Fruit fly (Drosophila melanogaster) whole organism, embryonic: ENCODE measurements around the gene alpha-Est1.

Experiments
- Adf1 ChIP-seq: fragments of 200-800 bp; sonication (Bioruptor generic); IDR thresholded peaks from 2 replicates; pipeline ENCODE4 v1.3.6; 2022; ENCODE audit warnings: missing biosample characterization, missing genetic modification characterization
- CG2120 ChIP-seq: fragments of 200-800 bp; sonication (Bioruptor generic); optimal IDR thresholded peaks from 3 replicates; lab custom pipeline; 2016; ENCODE audit warnings: missing biosample characterization, missing genetic modification characterization
- CG42726 ChIP-seq: fragments of 200-800 bp; sonication (Bioruptor generic); IDR thresholded peaks from 2 replicates; pipeline ENCODE4 v1.3.6; 2022; ENCODE audit warnings: missing biosample characterization, missing genetic modification characterization; ENCODE audit not compliant: partially characterized antibody
- CG9932 ChIP-seq: fragments of 200-800 bp; sonication (Bioruptor generic); IDR thresholded peaks from 2 replicates; pipeline ENCODE4 v1.3.6; 2022; ENCODE audit warnings: missing biosample characterization, missing genetic modification characterization
- tna ChIP-seq: fragments of 200-800 bp; sonication (Bioruptor generic); IDR thresholded peaks from 2 replicates; pipeline ENCODE4 v1.3.6; 2022; ENCODE audit warnings: missing biosample characterization, missing genetic modification characterization; ENCODE audit not compliant: partially characterized antibody

DNA sequence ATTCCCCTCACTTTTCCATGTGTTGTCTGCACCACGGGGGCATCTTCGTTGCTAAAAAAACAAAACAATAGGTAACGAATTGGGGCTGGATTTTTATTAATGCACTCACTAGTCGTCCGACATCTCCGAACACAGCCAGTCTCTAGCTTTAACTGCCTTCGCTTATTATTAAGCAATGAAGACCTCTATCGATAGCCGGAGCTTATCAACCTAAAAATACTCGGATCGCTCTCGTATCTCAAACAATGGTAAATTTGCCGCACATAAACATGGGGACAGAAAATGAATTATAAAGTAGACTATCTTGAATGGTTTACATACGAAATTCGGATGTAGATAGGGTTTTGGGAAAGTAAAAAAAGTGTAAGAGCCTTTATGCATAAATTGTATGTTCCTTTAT is 10.5 kb downstream of the alpha-Est1 start, which contains the start of gene alpha-Est4:
- no peak for TF ChIP-seq CG9932 (GFP tag; lab: Robert Waterston, UW)
- TF ChIP-seq CG42726 (GFP tag; lab: Robert Waterston, UW): no peak
- no peak for TF ChIP-seq CG2120 (GFP tag; lab: Kevin White, UChicago)
- no peak for TF ChIP-seq tna (GFP tag; lab: Robert Waterston, UW)
- no peak for TF ChIP-seq Adf1 (GFP tag; lab: Robert Waterston, UW)
